Worm (Caenorhabditis elegans): Measurements from ENCODE around the gene F28B4.4.

- TF ChIP-seq nhr-77 (tag; optimal IDR thresholded peaks at IDR 0.05) (no peak), fos-1 (tag; optimal IDR thresholded peaks at IDR 0.05) (no peak), ztf-4 (tag; optimal IDR thresholded peaks at IDR 0.05) (no peak), nhr-12 (tag; optimal IDR thresholded peaks at IDR 0.05) (no peak), unc-39 (tag; optimal IDR thresholded peaks at IDR 0.05) (no peak), lin-13 (GFP tag; optimal IDR thresholded peaks at IDR 0.05) (no peak), ceh-16 (tag; optimal IDR thresholded peaks at IDR 0.05) (no peak), mdl-1 (tag; optimal IDR thresholded peaks at IDR 0.05) (no peak)
Observed at ce11 chrX:3190193-3190592, 19.2 kb downstream of the F28B4.4 start.

All from whole organism, L2 larva.